Fruit fly (Drosophila melanogaster) whole organism, embryonic: ENCODE measurements around the gene CG2124.

Source experiments
- Blimp-1 ChIP-seq: fragments of 200-800 bp; sonication (Bioruptor generic); optimal IDR thresholded peaks from 3 replicates; lab custom pipeline; 2018; ENCODE audit warnings: missing biosample characterization, missing genetic modification characterization, mild to moderate bottlenecking, moderate library complexity, missing genetic modification reagents
- CG10321 ChIP-seq: fragments of 200-800 bp; sonication (Bioruptor generic); IDR thresholded peaks from 2 replicates; pipeline ENCODE4 v1.3.6; 2022; ENCODE audit warnings: missing biosample characterization, missing genetic modification characterization
- CG10366 ChIP-seq: fragments of 200-800 bp; sonication (Bioruptor generic); IDR thresholded peaks from 2 replicates; pipeline ENCODE4 v1.3.6; 2022; ENCODE audit warnings: missing biosample characterization, missing genetic modification characterization
- CG12104 ChIP-seq: fragments of 200-800 bp; sonication (Bioruptor generic); optimal IDR thresholded peaks from 3 replicates; lab custom pipeline; 2016; ENCODE audit warnings: missing biosample characterization, missing genetic modification characterization
- CG12942 ChIP-seq: fragments of 200-800 bp; sonication (Bioruptor generic); optimal IDR thresholded peaks from 3 replicates; lab custom pipeline; 2016; ENCODE audit warnings: missing biosample characterization, missing genetic modification characterization
- CG16815 ChIP-seq: fragments of 200-800 bp; sonication (Bioruptor generic); optimal IDR thresholded peaks from 3 replicates; lab custom pipeline; 2017; ENCODE audit warnings: missing biosample characterization, mild to moderate bottlenecking, missing genetic modification characterization
- CG17328 ChIP-seq: fragments of 200-800 bp; sonication (Bioruptor generic); IDR thresholded peaks from 2 replicates; pipeline ENCODE4 v1.3.6; 2022; ENCODE audit warnings: missing biosample characterization, missing genetic modification characterization
- CG18011 ChIP-seq: fragments of 200-800 bp; sonication (Bioruptor generic); optimal IDR thresholded peaks from 2 replicates; lab custom pipeline; 2017; ENCODE audit warnings: missing biosample characterization, missing genetic modification characterization, mild to moderate bottlenecking, moderate library complexity, missing genotype
- CG31388 ChIP-seq: fragments of 200-800 bp; sonication (Bioruptor generic); optimal IDR thresholded peaks from 2 replicates; lab custom pipeline; 2016; ENCODE audit warnings: missing biosample characterization, missing genetic modification characterization
- CG31441 ChIP-seq: fragments of 200-800 bp; sonication (Bioruptor generic); IDR thresholded peaks from 2 replicates; pipeline ENCODE4 v1.3.6; 2022; ENCODE audit warnings: missing biosample characterization, missing genetic modification characterization
- CG34376 ChIP-seq: fragments of 200-800 bp; sonication (Bioruptor generic); optimal IDR thresholded peaks from 2 replicates; lab custom pipeline; 2018; ENCODE audit warnings: missing biosample characterization, mild to moderate bottlenecking, missing genetic modification characterization
- CG4328 ChIP-seq: fragments of 200-800 bp; sonication (Bioruptor generic); optimal IDR thresholded peaks from 3 replicates; lab custom pipeline; 2017; ENCODE audit warnings: missing biosample characterization, missing genetic modification reagents, missing genetic modification characterization
- CG4854 ChIP-seq: fragments of 200-800 bp; sonication (Bioruptor generic); optimal IDR thresholded peaks from 2 replicates; lab custom pipeline; 2016; ENCODE audit warnings: missing biosample characterization, missing genetic modification characterization, inconsistent platforms
- CG7271 ChIP-seq: fragments of 200-800 bp; sonication (Bioruptor generic); optimal IDR thresholded peaks from 2 replicates; lab custom pipeline; 2018; ENCODE audit warnings: missing biosample characterization, mild to moderate bottlenecking, missing genetic modification characterization, moderate library complexity
- CG9817 ChIP-seq: fragments of 200-800 bp; sonication (Bioruptor generic); optimal IDR thresholded peaks from 2 replicates; lab custom pipeline; 2018; ENCODE audit warnings: missing biosample characterization, mild to moderate bottlenecking, missing genetic modification characterization, moderate library complexity
- Chrac-16 ChIP-seq: fragments of 200-800 bp; sonication (Bioruptor generic); optimal IDR thresholded peaks from 3 replicates; lab custom pipeline; 2016; ENCODE audit warnings: missing biosample characterization, missing genetic modification characterization
- CkIIα-i1 ChIP-seq: fragments of 200-800 bp; sonication (Bioruptor generic); IDR thresholded peaks from 2 replicates; pipeline ENCODE4 v1.3.6; 2022; ENCODE audit warnings: missing biosample characterization, missing genetic modification characterization
- Dip3 ChIP-seq: fragments of 200-800 bp; sonication (Bioruptor generic); optimal IDR thresholded peaks from 3 replicates; lab custom pipeline; 2016; ENCODE audit warnings: missing biosample characterization, missing genetic modification characterization
- Dll ChIP-seq: fragments of 200-800 bp; sonication (Bioruptor generic); IDR thresholded peaks from 4 replicates; pipeline ENCODE4 v1.3.6; 2022; ENCODE audit warnings: missing biosample characterization, missing genetic modification characterization; ENCODE audit not compliant: partially characterized antibody
- ERR ChIP-seq: fragments of 200-800 bp; sonication (Bioruptor generic); optimal IDR thresholded peaks from 2 replicates; lab custom pipeline; 2016; ENCODE audit warnings: missing biosample characterization, missing genetic modification characterization
- Fer1 ChIP-seq: fragments of 200-800 bp; sonication (Bioruptor generic); optimal IDR thresholded peaks from 2 replicates; lab custom pipeline; 2017; ENCODE audit warnings: missing biosample characterization, mild to moderate bottlenecking, missing genetic modification characterization
- HLH4C ChIP-seq: fragments of 200-800 bp; sonication (Bioruptor generic); IDR thresholded peaks from 3 replicates; pipeline ENCODE4 v1.3.6; 2022; ENCODE audit warnings: missing biosample characterization, missing genetic modification characterization; ENCODE audit not compliant: partially characterized antibody
- HmgD ChIP-seq: fragments of 200-800 bp; sonication (Bioruptor generic); optimal IDR thresholded peaks from 3 replicates; lab custom pipeline; 2016; ENCODE audit warnings: missing biosample characterization, missing genetic modification characterization
- Hr3 ChIP-seq: fragments of 200-800 bp; sonication (Bioruptor generic); optimal IDR thresholded peaks from 3 replicates; lab custom pipeline; 2016; ENCODE audit warnings: missing biosample characterization, missing genetic modification characterization
- Lhr ChIP-seq: fragments of 200-800 bp; sonication (Bioruptor generic); optimal IDR thresholded peaks from 3 replicates; lab custom pipeline; 2017; ENCODE audit warnings: mild to moderate bottlenecking, missing biosample characterization, missing genetic modification reagents, missing genetic modification characterization
- MESR4 ChIP-seq: fragments of 200-800 bp; sonication (Bioruptor generic); optimal IDR thresholded peaks from 2 replicates; lab custom pipeline; 2018; ENCODE audit warnings: missing biosample characterization, mild to moderate bottlenecking, missing genetic modification characterization, moderate library complexity
- Mes4 ChIP-seq: fragments of 200-800 bp; sonication (Bioruptor generic); optimal IDR thresholded peaks from 2 replicates; lab custom pipeline; 2016; ENCODE audit warnings: missing biosample characterization, missing genetic modification characterization
- Nf-YC ChIP-seq: fragments of 200-800 bp; optimal IDR thresholded peaks from 3 replicates; lab custom pipeline; 2019; ENCODE audit warnings: missing biosample characterization, mild to moderate bottlenecking, missing genetic modification characterization, moderate library complexity
- Ssrp ChIP-seq: fragments of 200-800 bp; sonication (Bioruptor generic); optimal IDR thresholded peaks from 2 replicates; lab custom pipeline; 2018; ENCODE audit warnings: missing biosample characterization, mild to moderate bottlenecking, missing genetic modification characterization, moderate library complexity
- Vsx1 ChIP-seq: fragments of 200-800 bp; sonication (Bioruptor generic); optimal IDR thresholded peaks from 2 replicates; lab custom pipeline; 2017; ENCODE audit warnings: missing biosample characterization, mild to moderate bottlenecking, missing genetic modification characterization, missing genetic modification reagents
- ab ChIP-seq: fragments of 200-800 bp; sonication (Bioruptor generic); optimal IDR thresholded peaks from 2 replicates; lab custom pipeline; 2016; ENCODE audit warnings: missing biosample characterization, missing genetic modification characterization
- caup ChIP-seq: fragments of 200-800 bp; sonication (Bioruptor generic); optimal IDR thresholded peaks from 3 replicates; lab custom pipeline; 2017; ENCODE audit warnings: missing biosample characterization, mild to moderate bottlenecking, missing genetic modification characterization, moderate library complexity; ENCODE audit not compliant: severe bottlenecking
- chif ChIP-seq, 2 experiments: fragments of 200-800 bp; sonication (Bioruptor generic); optimal IDR thresholded peaks; 3 replicates each; lab custom pipeline; 2016; ENCODE audit warnings: missing biosample characterization in 2 of 2, missing genetic modification characterization in 2 of 2
- crol ChIP-seq: fragments of 200-800 bp; sonication (Bioruptor generic); IDR thresholded peaks from 2 replicates; pipeline ENCODE4 v1.3.6; 2022; ENCODE audit warnings: missing biosample characterization, missing genetic modification characterization
- da ChIP-seq: fragments of 200-800 bp; sonication (Bioruptor generic); optimal IDR thresholded peaks from 2 replicates; lab custom pipeline; 2016; ENCODE audit warnings: missing biosample characterization, missing genetic modification characterization
- dpn ChIP-seq, 2 experiments: fragments of 200-800 bp; sonication (Bioruptor generic); optimal IDR thresholded peaks; 3 replicates each; lab custom pipeline; 2016; ENCODE audit warnings: missing biosample characterization in 2 of 2, missing genetic modification characterization in 2 of 2
- en ChIP-seq: fragments of 200-800 bp; sonication (Bioruptor generic); optimal IDR thresholded peaks from 2 replicates; lab custom pipeline; 2016; ENCODE audit warnings: missing biosample characterization, missing genetic modification characterization
- hb ChIP-seq: fragments of 200-800 bp; sonication (Bioruptor generic); IDR thresholded peaks from 3 replicates; pipeline ENCODE4 v1.3.6; 2022; ENCODE audit warnings: missing biosample characterization, missing genetic modification characterization; ENCODE audit not compliant: partially characterized antibody
- her ChIP-seq: fragments of 200-800 bp; sonication (Bioruptor generic); optimal IDR thresholded peaks from 2 replicates; lab custom pipeline; 2016; ENCODE audit warnings: missing biosample characterization, missing genetic modification characterization
- hkb ChIP-seq, 2 experiments: fragments of 200-800 bp in 1 of 2; fragments of >200 bp in 1 of 2; sonication (Bioruptor generic) in 1 of 2; IDR thresholded peaks in 1 of 2; optimal IDR thresholded peaks in 1 of 2; 2 replicates each; pipeline versions ENCODE4 v1.3.6 to Lab custom; 2017 to 2022; ENCODE audit warnings: missing biosample characterization in 1 of 2, missing genetic modification characterization in 1 of 2
- jigr1 ChIP-seq: fragments of 200-800 bp; sonication (Bioruptor generic); IDR thresholded peaks from 3 replicates; pipeline ENCODE4 v1.3.6; 2022; ENCODE audit warnings: missing biosample characterization, missing genetic modification characterization
- jumu ChIP-seq: fragments of 200-800 bp; sonication (Bioruptor generic); optimal IDR thresholded peaks from 3 replicates; lab custom pipeline; 2016; ENCODE audit warnings: missing biosample characterization, missing genetic modification characterization
- lola ChIP-seq, 3 experiments: fragments of >200 bp in 2 of 3; fragments of 200-800 bp in 1 of 3; sonication (Bioruptor generic) in 1 of 3; optimal IDR thresholded peaks; 2 replicates each; lab custom pipeline; 2017 to 2019; ENCODE audit warnings: missing biosample characterization in 3 of 3, missing genetic modification characterization in 3 of 3, mild to moderate bottlenecking in 1 of 3, moderate library complexity in 1 of 3
- maf-S ChIP-seq: fragments of 200-800 bp; sonication (Bioruptor generic); optimal IDR thresholded peaks from 2 replicates; lab custom pipeline; 2016; ENCODE audit warnings: missing biosample characterization, missing genetic modification characterization
- mld ChIP-seq: fragments of 200-800 bp; sonication (Bioruptor generic); IDR thresholded peaks from 3 replicates; pipeline ENCODE4 v1.3.6; 2022; ENCODE audit warnings: missing biosample characterization, missing genetic modification characterization; ENCODE audit not compliant: partially characterized antibody
- pzg ChIP-seq: fragments of 200-800 bp; sonication (Bioruptor generic); optimal IDR thresholded peaks from 3 replicates; lab custom pipeline; 2018; ENCODE audit warnings: missing biosample characterization, mild to moderate bottlenecking, missing genetic modification characterization, moderate library complexity
- stc ChIP-seq: fragments of 200-800 bp; sonication (Bioruptor generic); IDR thresholded peaks from 2 replicates; pipeline ENCODE4 v1.3.6; 2022; ENCODE audit warnings: missing biosample characterization, missing genetic modification characterization
- vnd ChIP-seq: fragments of 200-800 bp; sonication (Bioruptor generic); IDR thresholded peaks from 3 replicates; pipeline ENCODE4 v1.3.6; 2022; ENCODE audit warnings: missing biosample characterization, missing genetic modification characterization; ENCODE audit not compliant: partially characterized antibody

Gene CG2124

DNA sequence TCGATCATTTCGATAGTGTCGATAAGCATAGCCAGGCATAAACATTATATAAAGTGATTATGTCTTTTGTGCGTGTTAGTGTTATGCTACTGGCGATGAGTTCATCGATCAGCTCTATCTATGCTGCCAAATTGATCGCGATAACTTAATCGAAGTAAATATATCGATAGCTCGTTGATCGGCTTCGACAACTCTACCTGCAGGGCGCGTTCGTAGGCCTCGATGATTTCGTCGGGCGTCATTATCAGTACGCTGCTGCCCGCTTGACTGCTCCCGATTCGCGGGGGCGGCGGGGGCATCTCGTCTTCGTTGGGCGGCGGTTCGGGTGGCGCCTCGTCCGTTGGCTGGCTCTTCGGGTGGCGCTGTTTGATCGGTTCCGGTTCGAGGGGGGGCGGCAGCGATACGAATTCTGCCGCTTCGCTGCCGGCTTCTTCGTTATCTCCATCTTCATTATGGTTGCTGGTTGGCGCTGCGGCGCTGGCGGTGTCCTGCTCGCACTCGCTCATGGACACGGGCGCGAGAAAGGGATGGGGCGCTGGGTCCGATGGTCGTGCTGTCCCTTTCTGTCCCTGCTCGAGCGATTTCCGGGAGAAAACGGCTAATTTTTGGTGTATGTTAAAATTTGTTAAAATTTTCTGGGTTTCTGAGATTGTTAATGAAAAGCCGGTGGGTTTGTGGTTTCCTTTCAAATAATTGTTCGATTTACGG lies 6.3 kb downstream of the CG2124 start, which contains the start of gene CG1628 (continued):
- TF ChIP-seq CG12942 (GFP tag; lab: Kevin White, UChicago) (no peak), ERR (no peak), Chrac-16 (no peak), Hr3 (no peak), Blimp-1 (no peak), jumu (GFP tag; lab: Kevin White, UChicago) (no peak), Lhr (GFP tag; lab: Kevin White, UChicago) (no peak), Vsx1 (GFP tag; lab: Kevin White, UChicago) (peak; percentile 82), HLH4C (peak; percentile 66), CG12104 (GFP tag; lab: Kevin White, UChicago) (no peak), CG4328 (GFP tag; lab: Kevin White, UChicago) (no peak), CG34376 (GFP tag; lab: Kevin White, UChicago) (peak; percentile 77), jigr1 (GFP tag; lab: Robert Waterston, UW) (no peak), Nf-YC (peak; percentile 79), Fer1 (GFP tag; lab: Kevin White, UChicago) (peak; percentile 54), ab (GFP tag; lab: Kevin White, UChicago) (no peak), CG10321 (GFP tag; lab: Robert Waterston, UW) (peak; percentile 94), CG18011 (GFP tag; lab: Kevin White, UChicago) (no peak), lola (GFP tag; optimal IDR thresholded peaks at IDR 0.05; lab: Kevin White, UChicago) (peak in 1 of 3 experiments; percentile 13), CG16815 (no peak), CkIIα-i1 (GFP tag; lab: Robert Waterston, UW) (no peak), MESR4 (GFP tag; lab: Kevin White, UChicago) (no peak), da (no peak), Dip3 (no peak), CG31388 (GFP tag; lab: Kevin White, UChicago) (no peak), CG7271 (tag; lab: Kevin White, UChicago) (no peak), vnd (GFP tag; lab: Robert Waterston, UW) (0 out of 3 replicates have a peak, but pooled peaks have one; percentile 47), CG17328 (GFP tag; lab: Robert Waterston, UW) (0 out of 2 replicates have a peak, but pooled peaks have one; percentile 29), her (GFP tag; lab: Kevin White, UChicago) (peak; percentile 35), caup (GFP tag; lab: Kevin White, UChicago) (peak; percentile 57), CG10366 (peak; percentile 15; the same call in 1 of the 2 replicates), HmgD (GFP tag; lab: Kevin White, UChicago) (no peak), chif (GFP tag; optimal IDR thresholded peaks at IDR 0.05; lab: Kevin White, UChicago) (no peak), pzg (GFP tag; lab: Kevin White, UChicago) (peak; percentile 16), dpn (GFP tag; optimal IDR thresholded peaks at IDR 0.05; lab: Kevin White, UChicago) (peak in 1 of 2 experiments; percentile 27), hkb (optimal IDR thresholded peaks at IDR 0.05; lab: Kevin White, UChicago) (no peak), hkb (GFP tag; IDR thresholded peaks at IDR 0.05; lab: Robert Waterston, UW) (peak; percentile 49), maf-S (no peak), CG9817 (tag; lab: Kevin White, UChicago) (peak; percentile 17), Ssrp (tag; lab: Kevin White, UChicago) (peak; percentile 1), Dll (GFP tag; lab: Robert Waterston, UW) (peak; percentile 68; the same call in 3 of the 4 replicates), CG4854 (GFP tag; lab: Kevin White, UChicago) (no peak), mld (peak; percentile 61; the same call in 1 of the 3 replicates), CG31441 (GFP tag; lab: Robert Waterston, UW) (no peak; the same call in 1 of the 2 replicates), en (GFP tag; lab: Kevin White, UChicago) (no peak), crol (GFP tag; lab: Robert Waterston, UW) (peak; percentile 97), Mes4 (no peak), stc (GFP tag; lab: Robert Waterston, UW) (peak; percentile 41; the same call in 1 of the 2 replicates), hb (no peak)
